Fruit fly (Drosophila melanogaster) whole organism, adult: ENCODE results near the gene PRL-1.

Source experiments
- CG14711 ChIP-seq: fragments of 200-800 bp; sonication (Bioruptor generic); optimal IDR thresholded peaks from 2 replicates; lab custom pipeline; 2018; ENCODE audit warnings: missing biosample characterization, mild to moderate bottlenecking, missing genetic modification characterization, moderate library complexity
- CG33017 ChIP-seq: fragments of 200-800 bp; sonication (Bioruptor generic); optimal IDR thresholded peaks from 2 replicates; lab custom pipeline; 2018; ENCODE audit warnings: missing biosample characterization, mild to moderate bottlenecking, missing genetic modification characterization, moderate library complexity
- Crg-1 ChIP-seq: fragments of 200-800 bp; sonication (Bioruptor generic); optimal IDR thresholded peaks from 2 replicates; lab custom pipeline; 2016; ENCODE audit warnings: missing biosample characterization, missing genetic modification characterization
- cic ChIP-seq: fragments of 200-800 bp; sonication (Bioruptor generic); optimal IDR thresholded peaks from 2 replicates; lab custom pipeline; 2017; ENCODE audit warnings: missing biosample characterization, mild to moderate bottlenecking, missing genetic modification characterization, moderate library complexity
- kay ChIP-seq: fragments of 200-800 bp; sonication (Bioruptor generic); peaks from one replicate; lab custom pipeline; 2016; ENCODE audit warnings: missing biosample characterization, missing genetic modification characterization, borderline replicate concordance
- ovo ChIP-seq: fragments of 200-800 bp; sonication (Bioruptor generic); optimal IDR thresholded peaks from 2 replicates; lab custom pipeline; 2016; ENCODE audit warnings: missing biosample characterization, missing genetic modification characterization
- pad ChIP-seq: fragments of 200-800 bp; sonication (Bioruptor generic); optimal IDR thresholded peaks from 3 replicates; lab custom pipeline; 2017; ENCODE audit warnings: missing biosample characterization, missing genetic modification characterization, mild to moderate bottlenecking, moderate library complexity, missing genetic modification reagents

- TF ChIP-seq ovo (GFP tag; lab: Kevin White, UChicago) (no peak), pad (GFP tag; lab: Kevin White, UChicago) (peak; percentile 27), CG14711 (tag; lab: Kevin White, UChicago) (no peak), cic (peak; percentile 74), CG33017 (no peak), Crg-1 (GFP tag; lab: Kevin White, UChicago) (no peak), kay (GFP tag; lab: Kevin White, UChicago) (no peak)
These were observed 19.4 kb upstream of the PRL-1 start for dm6 chr2L:16276820-16277219.
